Fruit fly (Drosophila melanogaster) whole organism, pupa: ENCODE measurements around the gene CAH7.

ENCODE experiments used
- CG10348 ChIP-seq: fragments of 200-800 bp; sonication (Bioruptor generic); IDR thresholded peaks from 2 replicates; pipeline ENCODE4 v1.3.6; 2022; ENCODE audit warnings: missing biosample characterization, missing genetic modification characterization
- CG12605 ChIP-seq: fragments of 200-800 bp; sonication (Bioruptor generic); IDR thresholded peaks from 2 replicates; pipeline ENCODE4 v1.3.6; 2022; ENCODE audit warnings: missing biosample characterization, missing genetic modification characterization
- CG13204 ChIP-seq: fragments of 200-800 bp; sonication (Bioruptor generic); optimal IDR thresholded peaks from 2 replicates; lab custom pipeline; 2018; ENCODE audit warnings: missing biosample characterization, mild to moderate bottlenecking, missing genetic modification characterization, moderate library complexity
- CG14655 ChIP-seq: fragments of 200-800 bp; sonication (Bioruptor generic); optimal IDR thresholded peaks from 3 replicates; lab custom pipeline; 2017; ENCODE audit warnings: mild to moderate bottlenecking, missing biosample characterization, missing genetic modification reagents, missing genetic modification characterization
- CG15710 ChIP-seq: fragments of 200-800 bp; sonication (Bioruptor generic); optimal IDR thresholded peaks from 2 replicates; lab custom pipeline; 2018; ENCODE audit warnings: missing biosample characterization, mild to moderate bottlenecking, missing genetic modification characterization, moderate library complexity
- CG34367 ChIP-seq: fragments of 200-800 bp; sonication (Bioruptor generic); optimal IDR thresholded peaks from 2 replicates; lab custom pipeline; 2018; ENCODE audit warnings: missing biosample characterization, mild to moderate bottlenecking, missing genetic modification characterization
- CG4496 ChIP-seq: fragments of 200-800 bp; sonication (Bioruptor generic); IDR thresholded peaks from 3 replicates; pipeline ENCODE4 v1.3.6; 2022; ENCODE audit warnings: missing biosample characterization, missing genetic modification characterization
- CG8159 ChIP-seq: fragments of 200-800 bp; sonication (Bioruptor generic); optimal IDR thresholded peaks from 3 replicates; lab custom pipeline; 2018; ENCODE audit warnings: missing biosample characterization, mild to moderate bottlenecking, missing genetic modification characterization, moderate library complexity
- D1 ChIP-seq: fragments of 200-800 bp; sonication (Bioruptor generic); optimal IDR thresholded peaks from 2 replicates; lab custom pipeline; 2018; ENCODE audit warnings: missing biosample characterization, mild to moderate bottlenecking, missing genetic modification characterization, moderate library complexity
- Ets98B ChIP-seq: fragments of 200-800 bp; sonication (Bioruptor generic); IDR thresholded peaks from 2 replicates; pipeline ENCODE4 v1.3.6; 2022; ENCODE audit warnings: missing biosample characterization, missing genetic modification characterization
- Pif1A ChIP-seq: fragments of 200-800 bp; sonication (Bioruptor generic); optimal IDR thresholded peaks from 3 replicates; lab custom pipeline; 2016; ENCODE audit warnings: missing biosample characterization, missing genetic modification characterization
- Pif1B ChIP-seq: fragments of 200-800 bp; sonication (Bioruptor generic); optimal IDR thresholded peaks from 3 replicates; lab custom pipeline; 2016; ENCODE audit warnings: missing biosample characterization, missing genetic modification characterization
- Snoo ChIP-seq: fragments of 200-800 bp; sonication (Bioruptor generic); optimal IDR thresholded peaks from 3 replicates; lab custom pipeline; 2017; ENCODE audit warnings: missing biosample characterization, mild to moderate bottlenecking, missing genetic modification characterization, inconsistent platforms
- gl ChIP-seq: fragments of 200-800 bp; sonication (Bioruptor generic); optimal IDR thresholded peaks from 2 replicates; lab custom pipeline; 2018; ENCODE audit warnings: missing biosample characterization, mild to moderate bottlenecking, missing genetic modification characterization

DNA sequence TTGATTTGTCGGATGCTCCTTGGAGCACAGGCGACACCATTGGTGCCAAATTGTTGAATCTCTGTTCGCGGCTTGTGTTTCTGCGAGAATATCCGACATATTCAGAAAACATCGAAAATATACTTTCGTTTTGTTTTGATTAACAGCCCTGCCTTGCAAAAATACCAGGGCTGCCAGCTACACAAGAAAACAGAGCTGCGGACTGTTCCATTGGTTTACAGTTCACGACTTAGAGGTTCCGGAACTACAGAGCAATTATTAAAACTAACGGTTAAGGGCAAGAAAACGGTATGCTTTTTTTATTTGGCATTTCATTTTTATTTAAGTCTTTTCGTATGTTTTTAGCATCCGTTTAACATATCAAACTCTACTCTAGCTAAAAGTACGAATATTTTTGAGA lies 49.1 kb downstream of the CAH7 start, which contains the start of gene CG6254:
- TF ChIP-seq CG15710 (tag; lab: Kevin White, UChicago) (no peak), CG14655 (GFP tag; lab: Kevin White, UChicago) (no peak), CG10348 (GFP tag; lab: Robert Waterston, UW) (no peak), CG12605 (GFP tag; lab: Robert Waterston, UW) (no peak), Snoo (tag; lab: Kevin White, UChicago) (no peak), Pif1A (GFP tag; lab: Kevin White, UChicago) (no peak), Pif1B (GFP tag; lab: Kevin White, UChicago) (no peak), CG34367 (tag; lab: Kevin White, UChicago) (no peak), CG8159 (tag; lab: Kevin White, UChicago) (no peak), D1 (no peak), CG13204 (GFP tag; lab: Kevin White, UChicago) (no peak), Ets98B (GFP tag; lab: Robert Waterston, UW) (no peak), CG4496 (no peak), gl (no peak)
